Fruit fly (Drosophila melanogaster) whole organism, embryonic: ENCODE measurements around the gene CG10019.

Experiments
- Abd-B ChIP-seq: fragments of 200-800 bp; sonication (Bioruptor generic); optimal IDR thresholded peaks from 2 replicates; lab custom pipeline; 2018; ENCODE audit warnings: missing biosample characterization, mild to moderate bottlenecking, missing genetic modification characterization, moderate library complexity
- Blimp-1 ChIP-seq: fragments of 200-800 bp; sonication (Bioruptor generic); optimal IDR thresholded peaks from 3 replicates; lab custom pipeline; 2018; ENCODE audit warnings: missing biosample characterization, missing genetic modification characterization, mild to moderate bottlenecking, moderate library complexity, missing genetic modification reagents
- CG10209 ChIP-seq: fragments of 200-800 bp; sonication (Bioruptor generic); optimal IDR thresholded peaks from 3 replicates; lab custom pipeline; 2017; ENCODE audit warnings: missing biosample characterization, mild to moderate bottlenecking, missing genetic modification characterization, missing genetic modification reagents
- CG1024 ChIP-seq: fragments of 200-800 bp; sonication (Bioruptor generic); IDR thresholded peaks from 2 replicates; pipeline ENCODE4 v1.3.6; 2022; ENCODE audit warnings: missing biosample characterization, missing genetic modification characterization
- CG11085 ChIP-seq: fragments of 200-800 bp; sonication (Bioruptor generic); IDR thresholded peaks from 2 replicates; pipeline ENCODE4 v1.3.6; 2022; ENCODE audit warnings: missing biosample characterization, missing genetic modification characterization
- CG13894 ChIP-seq: fragments of 200-800 bp; sonication (Bioruptor generic); optimal IDR thresholded peaks from 3 replicates; lab custom pipeline; 2018; ENCODE audit warnings: missing biosample characterization, mild to moderate bottlenecking, missing genetic modification characterization, moderate library complexity
- CG14050 ChIP-seq: fragments of 200-800 bp; sonication (Bioruptor generic); IDR thresholded peaks from 3 replicates; pipeline ENCODE4 v1.3.6; 2022; ENCODE audit warnings: missing biosample characterization, missing genetic modification characterization
- CG16815 ChIP-seq: fragments of 200-800 bp; sonication (Bioruptor generic); optimal IDR thresholded peaks from 3 replicates; lab custom pipeline; 2017; ENCODE audit warnings: missing biosample characterization, mild to moderate bottlenecking, missing genetic modification characterization
- CG17328 ChIP-seq: fragments of 200-800 bp; sonication (Bioruptor generic); IDR thresholded peaks from 2 replicates; pipeline ENCODE4 v1.3.6; 2022; ENCODE audit warnings: missing biosample characterization, missing genetic modification characterization
- CG17385 ChIP-seq: fragments of 200-800 bp; sonication (Bioruptor generic); optimal IDR thresholded peaks from 3 replicates; lab custom pipeline; 2018; ENCODE audit warnings: missing biosample characterization, mild to moderate bottlenecking, missing genetic modification characterization
- CG17912 ChIP-seq: fragments of 200-800 bp; sonication (Bioruptor generic); optimal IDR thresholded peaks from 2 replicates; lab custom pipeline; 2018; ENCODE audit warnings: missing biosample characterization, mild to moderate bottlenecking, missing genetic modification characterization
- CG18011 ChIP-seq: fragments of 200-800 bp; sonication (Bioruptor generic); optimal IDR thresholded peaks from 2 replicates; lab custom pipeline; 2017; ENCODE audit warnings: missing biosample characterization, missing genetic modification characterization, mild to moderate bottlenecking, moderate library complexity, missing genotype
- CG2116 ChIP-seq: fragments of 200-800 bp; sonication (Bioruptor generic); optimal IDR thresholded peaks from 3 replicates; lab custom pipeline; 2018; ENCODE audit warnings: missing biosample characterization, mild to moderate bottlenecking, missing genetic modification characterization
- CG2678 ChIP-seq: fragments of 200-800 bp; sonication (Bioruptor generic); optimal IDR thresholded peaks from 3 replicates; lab custom pipeline; 2019; ENCODE audit warnings: missing biosample characterization, mild to moderate bottlenecking, missing genetic modification characterization, moderate library complexity
- CG30431 ChIP-seq: fragments of 200-800 bp; sonication (Bioruptor generic); optimal IDR thresholded peaks from 2 replicates; lab custom pipeline; 2017; ENCODE audit warnings: missing biosample characterization, missing genetic modification characterization
- CG31365 ChIP-seq: fragments of 200-800 bp; sonication (Bioruptor generic); optimal IDR thresholded peaks from 2 replicates; lab custom pipeline; 2018; ENCODE audit warnings: missing biosample characterization, mild to moderate bottlenecking, missing genetic modification characterization
- CG31388 ChIP-seq: fragments of 200-800 bp; sonication (Bioruptor generic); optimal IDR thresholded peaks from 2 replicates; lab custom pipeline; 2016; ENCODE audit warnings: missing biosample characterization, missing genetic modification characterization
- CG3995 ChIP-seq: fragments of 200-800 bp; sonication (Bioruptor generic); optimal IDR thresholded peaks from 3 replicates; lab custom pipeline; 2016; ENCODE audit warnings: missing biosample characterization, missing genetic modification characterization
- CG4328 ChIP-seq: fragments of 200-800 bp; sonication (Bioruptor generic); optimal IDR thresholded peaks from 3 replicates; lab custom pipeline; 2017; ENCODE audit warnings: missing biosample characterization, missing genetic modification reagents, missing genetic modification characterization
- CG4854 ChIP-seq: fragments of 200-800 bp; sonication (Bioruptor generic); optimal IDR thresholded peaks from 2 replicates; lab custom pipeline; 2016; ENCODE audit warnings: missing biosample characterization, missing genetic modification characterization, inconsistent platforms
- CG6654 ChIP-seq: fragments of 200-800 bp; sonication (Bioruptor generic); optimal IDR thresholded peaks from 2 replicates; lab custom pipeline; 2017; ENCODE audit warnings: missing biosample characterization, mild to moderate bottlenecking, missing genetic modification characterization
- CG8290 ChIP-seq, 3 experiments: fragments of 200-800 bp; sonication (Bioruptor generic); optimal IDR thresholded peaks; 2 replicates each; lab custom pipeline; 2016 to 2019; ENCODE audit warnings: missing biosample characterization in 3 of 3, missing genetic modification characterization in 3 of 3, mild to moderate bottlenecking in 2 of 3, moderate library complexity in 1 of 3
- CHES-1-like ChIP-seq: fragments of 200-800 bp; sonication (Bioruptor generic); optimal IDR thresholded peaks from 2 replicates; lab custom pipeline; 2016; ENCODE audit warnings: missing biosample characterization, missing genetic modification characterization
- CTCF ChIP-seq: fragments of 200-800 bp; sonication (Bioruptor generic); optimal IDR thresholded peaks from 2 replicates; lab custom pipeline; 2017; ENCODE audit warnings: missing biosample characterization, mild to moderate bottlenecking, missing genetic modification characterization, moderate library complexity
- E2f1 ChIP-seq: fragments of 200-800 bp; sonication (Bioruptor generic); IDR thresholded peaks from 2 replicates; pipeline ENCODE4 v1.3.6; 2022; ENCODE audit warnings: missing biosample characterization, missing genetic modification characterization
- Eip74EF ChIP-seq, 2 experiments: fragments of 200-800 bp in 1 of 2; fragments of >200 bp in 1 of 2; sonication (Bioruptor generic) in 1 of 2; optimal IDR thresholded peaks; 2 replicates each; lab custom pipeline; 2017 to 2019; ENCODE audit warnings: missing biosample characterization in 2 of 2, missing genetic modification characterization in 2 of 2, mild to moderate bottlenecking in 1 of 2, moderate library complexity in 1 of 2
- Ets97D ChIP-seq: fragments of 200-800 bp; sonication (Bioruptor generic); optimal IDR thresholded peaks from 3 replicates; lab custom pipeline; 2016; ENCODE audit warnings: missing biosample characterization, missing genetic modification characterization
- Gug ChIP-seq: fragments of 200-800 bp; sonication (Bioruptor generic); IDR thresholded peaks from 4 replicates; pipeline ENCODE4 v1.3.6; 2022; ENCODE audit warnings: missing biosample characterization, missing genetic modification characterization
- MTF-1 ChIP-seq: fragments of 200-800 bp; sonication (Bioruptor generic); optimal IDR thresholded peaks from 2 replicates; lab custom pipeline; 2018; ENCODE audit warnings: missing biosample characterization, mild to moderate bottlenecking, missing genetic modification characterization, borderline replicate concordance
- Nf-YC ChIP-seq: fragments of 200-800 bp; optimal IDR thresholded peaks from 3 replicates; lab custom pipeline; 2019; ENCODE audit warnings: missing biosample characterization, mild to moderate bottlenecking, missing genetic modification characterization, moderate library complexity
- Spps ChIP-seq: fragments of 200-800 bp; sonication (Bioruptor generic); optimal IDR thresholded peaks from 2 replicates; lab custom pipeline; 2018; ENCODE audit warnings: missing biosample characterization, mild to moderate bottlenecking, missing genetic modification characterization
- Taf1 ChIP-seq: fragments of 200-800 bp; sonication (Bioruptor generic); IDR thresholded peaks from 2 replicates; pipeline ENCODE4 v1.3.6; 2022; ENCODE audit warnings: missing biosample characterization, missing genetic modification characterization
- Xbp1 ChIP-seq: fragments of 200-800 bp; sonication (Bioruptor generic); optimal IDR thresholded peaks from 3 replicates; lab custom pipeline; 2016; ENCODE audit warnings: missing biosample characterization, mild to moderate bottlenecking, missing genetic modification characterization
- amos ChIP-seq: fragments of 200-800 bp; sonication (Bioruptor generic); IDR thresholded peaks from 2 replicates; pipeline ENCODE4 v1.3.6; 2022; ENCODE audit warnings: missing biosample characterization, missing genetic modification characterization; ENCODE audit not compliant: partially characterized antibody
- ap ChIP-seq: fragments of 200-800 bp; sonication (Bioruptor generic); IDR thresholded peaks from 2 replicates; pipeline ENCODE4 v1.3.6; 2022; ENCODE audit warnings: missing biosample characterization, missing genetic modification characterization
- bab2 ChIP-seq: fragments of 200-800 bp; sonication (Bioruptor generic); optimal IDR thresholded peaks from 2 replicates; lab custom pipeline; 2016; ENCODE audit warnings: missing biosample characterization, missing genetic modification characterization
- bsh ChIP-seq, 2 experiments: fragments of 200-800 bp; sonication (Bioruptor generic); optimal IDR thresholded peaks; 2 replicates each; lab custom pipeline; 2017 to 2018; ENCODE audit warnings: mild to moderate bottlenecking in 2 of 2, missing biosample characterization in 2 of 2, missing genetic modification characterization in 2 of 2, moderate library complexity in 1 of 2
- crc ChIP-seq: fragments of 200-800 bp; sonication (Bioruptor generic); optimal IDR thresholded peaks from 2 replicates; lab custom pipeline; 2016; ENCODE audit warnings: missing biosample characterization, missing genetic modification characterization
- croc ChIP-seq: fragments of 200-800 bp; sonication (Bioruptor generic); conservative IDR thresholded peaks from 3 replicates; pipeline ENCODE4 v1.3.6; 2022; ENCODE audit warnings: missing biosample characterization, missing genetic modification characterization
- dati ChIP-seq: fragments of 200-800 bp; sonication (Bioruptor generic); IDR thresholded peaks from 2 replicates; pipeline ENCODE4 v1.3.6; 2022; ENCODE audit warnings: missing biosample characterization, missing genetic modification characterization
- dimm ChIP-seq: fragments of 200-800 bp; sonication (Bioruptor generic); IDR thresholded peaks from 2 replicates; pipeline ENCODE4 v1.3.6; 2022; ENCODE audit warnings: missing biosample characterization, missing genetic modification characterization
- esg ChIP-seq: fragments of 200-800 bp; sonication (Bioruptor generic); conservative IDR thresholded peaks from 2 replicates; pipeline ENCODE4 v1.3.6; 2022; ENCODE audit warnings: missing biosample characterization, missing genetic modification characterization
- gsb ChIP-seq: fragments of 200-800 bp; sonication (Bioruptor generic); IDR thresholded peaks from 2 replicates; pipeline ENCODE4 v1.3.6; 2022; ENCODE audit warnings: missing biosample characterization, missing genetic modification characterization
- jumu ChIP-seq: fragments of 200-800 bp; sonication (Bioruptor generic); optimal IDR thresholded peaks from 3 replicates; lab custom pipeline; 2016; ENCODE audit warnings: missing biosample characterization, missing genetic modification characterization
- ken ChIP-seq: fragments of 200-800 bp; sonication (Bioruptor generic); IDR thresholded peaks from 3 replicates; pipeline ENCODE4 v1.3.6; 2022; ENCODE audit warnings: missing biosample characterization, missing genetic modification characterization
- nau ChIP-seq: fragments of 200-800 bp; sonication (Bioruptor generic); optimal IDR thresholded peaks from 3 replicates; lab custom pipeline; 2017; ENCODE audit warnings: missing biosample characterization, mild to moderate bottlenecking, missing genetic modification characterization, missing genetic modification reagents
- schlank ChIP-seq: fragments of 200-800 bp; sonication (Bioruptor generic); optimal IDR thresholded peaks from 2 replicates; lab custom pipeline; 2018; ENCODE audit warnings: missing biosample characterization, mild to moderate bottlenecking, missing genetic modification characterization
- slp2 ChIP-seq: fragments of 200-800 bp; sonication (Bioruptor generic); optimal IDR thresholded peaks from 2 replicates; lab custom pipeline; 2016; ENCODE audit warnings: missing biosample characterization, missing genetic modification characterization
- unpg ChIP-seq: fragments of 200-800 bp; sonication (Bioruptor generic); optimal IDR thresholded peaks from 3 replicates; lab custom pipeline; 2018; ENCODE audit warnings: missing biosample characterization, mild to moderate bottlenecking, missing genetic modification characterization, moderate library complexity
- zfh2 ChIP-seq: fragments of 200-800 bp; sonication (Bioruptor generic); optimal IDR thresholded peaks from 2 replicates; lab custom pipeline; 2016; ENCODE audit warnings: missing biosample characterization, missing genetic modification characterization

Gene CG10019

DNA sequence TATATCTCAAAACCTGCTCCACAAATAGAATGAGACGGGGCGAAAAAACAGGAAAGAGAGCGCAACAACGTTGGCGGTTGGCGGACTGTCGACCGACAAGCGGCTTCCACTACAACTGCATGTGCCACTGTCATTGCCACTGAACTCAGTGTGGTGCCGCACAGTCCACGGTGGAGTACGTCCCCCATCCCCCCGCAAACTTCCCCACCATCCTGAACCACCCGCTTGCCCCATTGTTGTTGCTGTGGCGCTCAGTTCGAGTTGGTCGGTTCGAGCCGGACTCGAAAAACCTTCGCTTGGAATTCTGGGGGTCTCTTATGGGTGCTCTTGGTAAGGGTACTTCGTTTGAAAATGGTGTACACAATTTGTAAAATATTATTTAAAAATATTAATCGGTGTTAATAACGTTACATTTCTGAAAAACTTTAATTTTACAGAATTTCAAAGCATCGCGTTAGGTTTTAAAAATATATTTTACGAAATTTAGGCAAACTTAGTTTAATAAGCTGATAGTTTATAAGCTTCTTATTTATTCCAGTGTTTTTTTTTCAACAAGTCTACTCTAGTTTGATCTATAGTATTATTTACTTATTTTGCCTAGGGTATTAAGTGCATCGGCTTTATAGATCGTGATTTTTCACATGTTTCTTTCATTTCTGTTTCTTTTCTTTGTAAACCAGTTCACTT is 42.8 kb downstream of the CG10019 start (continued):
- TF ChIP-seq CG3995, result no peak
- TF ChIP-seq Nf-YC (tag; lab: Kevin White, UChicago), result peak; percentile 53
- no peak for TF ChIP-seq CG17912 (GFP tag; lab: Kevin White, UChicago)
- TF ChIP-seq CG6654 (GFP tag; lab: Kevin White, UChicago), result peak; percentile 9
- no peak for TF ChIP-seq Abd-B
- TF ChIP-seq gsb (GFP tag; lab: Robert Waterston, UW), result no peak
- no peak; the same call in 2 of the 3 replicates for TF ChIP-seq CG14050 (GFP tag; lab: Robert Waterston, UW)
- TF ChIP-seq Eip74EF (GFP tag; optimal IDR thresholded peaks at IDR 0.05; lab: Kevin White, UChicago), result peak in 1 of 2 experiments; percentile 43
- TF ChIP-seq Xbp1, result peak; percentile 44
- TF ChIP-seq croc (GFP tag; lab: Robert Waterston, UW), result peak; percentile 27; the same call in 1 of the 3 replicates
- no peak for TF ChIP-seq CG18011 (GFP tag; lab: Kevin White, UChicago)
- TF ChIP-seq Taf1 (GFP tag; lab: Robert Waterston, UW), result no peak
- TF ChIP-seq E2f1 (GFP tag; lab: Robert Waterston, UW), result no peak
- no peak for TF ChIP-seq dati
- no peak for TF ChIP-seq crc
- no peak for TF ChIP-seq CG31365 (tag; lab: Kevin White, UChicago)
- TF ChIP-seq amos (GFP tag; lab: Robert Waterston, UW), result no peak
- TF ChIP-seq ap (GFP tag; lab: Robert Waterston, UW), result no peak
- no peak for TF ChIP-seq CHES-1-like (GFP tag; lab: Kevin White, UChicago)
- TF ChIP-seq CG30431 (GFP tag; lab: Kevin White, UChicago), result no peak
- peak; percentile 59 for TF ChIP-seq CG10209 (GFP tag; lab: Kevin White, UChicago)
- TF ChIP-seq jumu (GFP tag; lab: Kevin White, UChicago), result no peak
- no peak for TF ChIP-seq Ets97D (GFP tag; lab: Kevin White, UChicago)
- TF ChIP-seq bab2, result no peak
- TF ChIP-seq CTCF, result no peak
- TF ChIP-seq CG8290 (GFP tag; optimal IDR thresholded peaks at IDR 0.05; lab: Kevin White, UChicago), result no peak
- TF ChIP-seq CG8290 (tag; optimal IDR thresholded peaks at IDR 0.05; lab: Kevin White, UChicago), result peak in 1 of 2 experiments; percentile 36
- TF ChIP-seq dimm (GFP tag; lab: Robert Waterston, UW), result no peak
- peak; percentile 66 for TF ChIP-seq Blimp-1
- peak; percentile 2 for TF ChIP-seq CG2116 (GFP tag; lab: Kevin White, UChicago)
- no peak for TF ChIP-seq zfh2 (GFP tag; lab: Kevin White, UChicago)
- peak; percentile 46 for TF ChIP-seq CG16815 (GFP tag; lab: Kevin White, UChicago)
- no peak for TF ChIP-seq CG1024
- TF ChIP-seq Spps, result peak; percentile 3
- peak; percentile 29 for TF ChIP-seq CG4328 (GFP tag; lab: Kevin White, UChicago)
- TF ChIP-seq unpg (GFP tag; lab: Kevin White, UChicago), result peak; percentile 73
- no peak for TF ChIP-seq CG11085 (GFP tag; lab: Robert Waterston, UW)
- TF ChIP-seq nau (GFP tag; lab: Kevin White, UChicago), result peak; percentile 5
- peak in 1 of 2 experiments; percentile 10 for TF ChIP-seq bsh (GFP tag; optimal IDR thresholded peaks at IDR 0.05; lab: Kevin White, UChicago)
- TF ChIP-seq Gug, result no peak
- peak; percentile 82 for TF ChIP-seq CG2678 (tag; lab: Kevin White, UChicago)
- no peak for TF ChIP-seq MTF-1 (GFP tag; lab: Kevin White, UChicago)
- no peak for TF ChIP-seq schlank (tag; lab: Kevin White, UChicago)
- TF ChIP-seq esg, result no peak
- peak; percentile 66 for TF ChIP-seq CG17385 (GFP tag; lab: Kevin White, UChicago)
- TF ChIP-seq CG13894, result no peak
- TF ChIP-seq ken, result no peak
- no peak for TF ChIP-seq slp2 (GFP tag; lab: Kevin White, UChicago)
- TF ChIP-seq CG4854 (GFP tag; lab: Kevin White, UChicago), result no peak
- no peak for TF ChIP-seq CG31388
- no peak for TF ChIP-seq CG17328 (GFP tag; lab: Robert Waterston, UW)
